Worm (Caenorhabditis elegans): ENCODE measurements around the gene srj-53.

Gene srj-53

DNA sequence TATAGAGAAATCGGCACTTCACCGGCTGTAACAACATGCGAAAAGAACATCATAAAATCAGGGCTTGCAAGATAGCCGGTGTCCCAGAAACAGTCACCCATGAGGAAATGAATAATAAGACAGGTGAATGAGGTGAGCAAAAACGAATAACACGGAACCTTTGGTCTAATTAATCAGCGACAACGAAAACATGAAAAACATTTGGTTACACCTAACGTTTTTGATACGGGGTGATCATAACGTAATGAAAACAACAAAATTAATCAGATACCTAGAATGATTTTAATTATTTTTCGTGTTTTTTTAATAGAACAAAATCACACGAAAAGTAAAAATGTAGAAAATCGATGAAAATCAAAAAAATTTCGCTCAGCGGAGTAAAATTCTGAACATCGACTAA is 38.7 kb downstream of the srj-53 start, which contains the start of gene srh-245:
Gene srh-245 (minus strand): TSS at position 101 of the 400 bp plus-strand sequence.
- TF ChIP-seq klf-2 (GFP tag; conservative IDR thresholded peaks at IDR 0.05) (no peak), tab-1 (GFP tag; IDR thresholded peaks at IDR 0.05) (no peak), med-1 (GFP tag; optimal IDR thresholded peaks at IDR 0.05; ENCODE audit: insufficient read depth) (no peak), ztf-23 (GFP tag; IDR thresholded peaks at IDR 0.05) (no peak), T22C8.4 (GFP tag; IDR thresholded peaks at IDR 0.05) (no peak), cog-1 (tag; optimal IDR thresholded peaks at IDR 0.05) (no peak), flt-1 (GFP tag; IDR thresholded peaks at IDR 0.05) (no peak), ztf-29 (GFP tag; IDR thresholded peaks at IDR 0.05) (no peak)

DNA sequence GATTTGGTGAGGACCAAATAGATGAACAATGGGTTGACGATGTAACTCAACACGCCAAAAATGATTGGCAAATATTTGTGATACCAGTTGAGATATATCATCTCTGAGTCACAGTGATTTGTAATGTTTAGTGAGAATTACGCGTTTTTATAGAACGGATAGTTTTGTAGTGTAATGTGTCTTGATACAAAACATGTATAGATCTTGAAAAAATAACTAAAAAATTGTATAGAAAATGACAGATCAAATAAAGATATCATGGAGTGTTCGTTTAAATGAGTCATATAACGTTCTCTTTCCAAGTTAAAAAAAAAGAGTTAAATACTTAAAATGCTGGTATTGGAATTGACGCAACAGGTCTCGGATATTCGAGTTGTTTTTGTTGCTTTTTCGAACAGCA is 40.1 kb downstream of the srj-53 start, which contains the start of gene srj-6:
Gene srj-6 (minus strand): TSS at position 101 of the 400 bp plus-strand sequence.
- TF ChIP-seq med-1 (GFP tag; optimal IDR thresholded peaks at IDR 0.05; ENCODE audit: insufficient read depth) (no peak), klf-2 (GFP tag; conservative IDR thresholded peaks at IDR 0.05) (no peak), ztf-23 (GFP tag; IDR thresholded peaks at IDR 0.05) (no peak), tab-1 (GFP tag; IDR thresholded peaks at IDR 0.05) (no peak), ref-1 (GFP tag; conservative IDR thresholded peaks at IDR 0.05) (no peak), cog-1 (tag; optimal IDR thresholded peaks at IDR 0.05) (no peak), flt-1 (GFP tag; IDR thresholded peaks at IDR 0.05) (no peak), T22C8.4 (GFP tag; IDR thresholded peaks at IDR 0.05) (no peak), ztf-29 (GFP tag; IDR thresholded peaks at IDR 0.05) (no peak)

DNA sequence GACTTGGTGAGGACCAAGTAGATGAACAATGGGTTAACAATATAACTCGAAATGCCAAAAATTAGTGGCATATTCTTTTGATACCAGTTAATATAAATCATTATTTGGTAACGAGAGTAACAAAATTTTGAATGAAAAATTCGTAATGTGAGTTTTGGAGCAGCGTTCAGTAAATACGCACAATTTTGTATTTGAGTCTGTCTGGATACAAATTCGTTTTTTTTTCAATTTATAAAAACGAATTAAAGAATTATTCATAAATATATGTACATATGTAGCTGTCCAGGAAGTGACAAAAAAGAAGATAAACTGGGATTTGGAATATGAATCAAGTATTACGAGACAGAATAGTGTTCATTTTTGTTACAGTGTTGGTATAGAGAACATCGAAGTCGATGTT is 41.6 kb downstream of the srj-53 start, which contains the start of gene srj-5:
Gene srj-5 (minus strand): TSS at position 101 of the 400 bp plus-strand sequence.
- TF ChIP-seq cog-1 (tag; optimal IDR thresholded peaks at IDR 0.05) (no peak), flt-1 (GFP tag; IDR thresholded peaks at IDR 0.05) (no peak), T22C8.4 (GFP tag; IDR thresholded peaks at IDR 0.05) (no peak), ztf-23 (GFP tag; IDR thresholded peaks at IDR 0.05) (no peak), tab-1 (GFP tag; IDR thresholded peaks at IDR 0.05) (no peak), klf-2 (GFP tag; conservative IDR thresholded peaks at IDR 0.05) (no peak), ztf-29 (GFP tag; IDR thresholded peaks at IDR 0.05) (no peak), ref-1 (GFP tag; conservative IDR thresholded peaks at IDR 0.05) (no peak), med-1 (GFP tag; optimal IDR thresholded peaks at IDR 0.05; ENCODE audit: insufficient read depth) (no peak)

DNA sequence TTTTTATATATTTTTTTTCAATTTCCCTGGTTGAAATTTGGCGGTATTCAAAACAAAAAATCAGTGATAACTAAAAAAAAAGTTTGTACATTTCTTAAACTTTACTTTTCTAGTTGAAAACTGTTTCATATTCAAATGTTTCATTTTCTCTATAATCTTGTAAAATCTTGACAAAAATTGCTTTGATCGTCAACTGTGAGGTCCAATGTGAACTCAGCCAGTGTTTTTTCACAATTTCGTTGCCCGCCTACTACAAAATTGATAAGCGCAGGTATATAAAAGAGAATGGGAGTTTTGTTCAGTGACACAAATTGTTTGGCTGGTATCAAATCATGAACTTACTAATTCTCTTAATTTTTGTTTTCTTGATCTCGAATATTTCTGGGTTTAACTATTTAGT is 47.6 kb downstream of the srj-53 start, which contains the start of gene ugt-42:
Gene ugt-42 (plus strand): TSS at position 301 of the 400 bp plus-strand sequence.
- TF ChIP-seq med-1 (GFP tag; optimal IDR thresholded peaks at IDR 0.05; ENCODE audit: insufficient read depth) (no peak), cog-1 (tag; optimal IDR thresholded peaks at IDR 0.05) (no peak), ztf-23 (GFP tag; IDR thresholded peaks at IDR 0.05) (no peak), flt-1 (GFP tag; IDR thresholded peaks at IDR 0.05) (no peak), ref-1 (GFP tag; conservative IDR thresholded peaks at IDR 0.05) (no peak), klf-2 (GFP tag; conservative IDR thresholded peaks at IDR 0.05) (no peak), ztf-29 (GFP tag; IDR thresholded peaks at IDR 0.05) (no peak), tab-1 (GFP tag; IDR thresholded peaks at IDR 0.05) (no peak), T22C8.4 (GFP tag; IDR thresholded peaks at IDR 0.05) (no peak)

DNA sequence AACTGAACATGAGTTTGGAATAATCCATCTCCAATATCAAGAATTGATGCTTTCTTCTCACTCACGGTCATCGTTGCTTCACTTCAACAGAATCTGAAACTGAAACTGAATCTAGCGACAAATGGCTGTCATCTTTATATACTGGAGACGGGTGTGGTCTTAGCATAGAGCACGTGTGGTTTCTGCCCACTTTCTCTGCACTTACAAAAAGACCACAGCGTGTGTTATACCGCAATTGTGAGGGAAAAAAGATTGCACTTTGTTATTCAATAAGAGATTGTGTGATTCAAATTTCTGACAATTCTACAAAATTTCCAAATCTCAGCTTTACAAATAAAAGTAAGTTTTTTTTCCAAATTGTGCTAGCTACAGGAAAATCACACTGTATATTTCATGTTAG is 48.4 kb downstream of the srj-53 start, which contains the start of gene F48G7.12:
Gene F48G7.12 (minus strand): TSS at position 101 of the 400 bp plus-strand sequence.
- TF ChIP-seq cog-1 (tag; optimal IDR thresholded peaks at IDR 0.05) = no peak
- no peak for TF ChIP-seq klf-2 (GFP tag; conservative IDR thresholded peaks at IDR 0.05)
- TF ChIP-seq ztf-23 (GFP tag; IDR thresholded peaks at IDR 0.05) = no peak
- no peak for TF ChIP-seq tab-1 (GFP tag; IDR thresholded peaks at IDR 0.05)
- TF ChIP-seq ref-1 (GFP tag; conservative IDR thresholded peaks at IDR 0.05) = no peak
- no peak for TF ChIP-seq ztf-29 (GFP tag; IDR thresholded peaks at IDR 0.05)
- no peak for TF ChIP-seq T22C8.4 (GFP tag; IDR thresholded peaks at IDR 0.05)
- no peak for TF ChIP-seq med-1 (GFP tag; optimal IDR thresholded peaks at IDR 0.05; ENCODE audit: insufficient read depth)
- no peak for TF ChIP-seq flt-1 (GFP tag; IDR thresholded peaks at IDR 0.05)
